Worm (Caenorhabditis elegans) whole organism, L1 larva: ENCODE data around the gene ZK896.4.

Experiments
- C04F5.9 ChIP-seq: sonication (generic microtip); optimal IDR thresholded peaks from 2 replicates; lab custom pipeline; 2016; ENCODE audit warnings: missing genetic modification characterization, missing compliant biosample characterization
- F16B12.6 ChIP-seq: fragments of 150-350 bp; optimal IDR thresholded peaks from 2 replicates; lab custom pipeline; 2014; ENCODE audit warnings: missing biosample characterization, missing genetic modification characterization
- blmp-1 ChIP-seq: fragments of 150-350 bp; optimal IDR thresholded peaks from 2 replicates; lab custom pipeline; 2014; ENCODE audit warnings: missing biosample characterization, missing genetic modification characterization
- ceh-90 ChIP-seq: sonication (generic microtip); optimal IDR thresholded peaks from 2 replicates; lab custom pipeline; 2016; ENCODE audit warnings: missing genetic modification characterization, missing compliant biosample characterization
- ces-1 ChIP-seq: fragments of 150-350 bp; optimal IDR thresholded peaks from 2 replicates; lab custom pipeline; 2014; ENCODE audit warnings: missing biosample characterization, missing genetic modification reagents, missing genetic modification characterization
- dpl-1 ChIP-seq, 3 experiments: fragments of 150-350 bp in 2 of 3; sonication (generic microtip) in 1 of 3; optimal IDR thresholded peaks; 2 replicates each; lab custom pipeline; 2014 to 2017; ENCODE audit warnings: missing biosample characterization in 3 of 3, missing genetic modification characterization in 3 of 3, missing genetic modification reagents in 3 of 3
- efl-3 ChIP-seq: fragments of 200-800 bp; sonication (Bioruptor generic); optimal IDR thresholded peaks from 2 replicates; lab custom pipeline; 2018; ENCODE audit warnings: mild to moderate bottlenecking, missing genetic modification characterization, missing compliant biosample characterization
- egl-13 ChIP-seq: sonication (generic microtip); optimal IDR thresholded peaks from 2 replicates; lab custom pipeline; 2016; ENCODE audit warnings: missing genotype, missing genetic modification reagents, missing genetic modification characterization, missing compliant biosample characterization
- egl-27 ChIP-seq, 2 experiments: fragments of 150-350 bp in 1 of 2; sonication (generic microtip); optimal IDR thresholded peaks; 3 replicates each; lab custom pipeline; 2017 to 2018; ENCODE audit warnings: missing biosample characterization in 2 of 2, missing genetic modification characterization in 2 of 2, missing genetic modification reagents in 2 of 2
- elt-2 ChIP-seq: sonication (generic microtip); optimal IDR thresholded peaks from 2 replicates; lab custom pipeline; 2016; ENCODE audit warnings: missing genetic modification characterization, mild to moderate bottlenecking, inconsistent platforms, missing compliant biosample characterization, missing genetic modification reagents
- elt-3 ChIP-seq, 6 experiments: fragments of 150-350 bp in 1 of 6; sonication (generic microtip); optimal IDR thresholded peaks; 2 replicates each; lab custom pipeline; 2017 to 2018; ENCODE audit warnings: missing biosample characterization in 6 of 6, missing genetic modification characterization in 6 of 6, inconsistent platforms in 1 of 6
- fkh-4 ChIP-seq: sonication (generic microtip); optimal IDR thresholded peaks from 2 replicates; lab custom pipeline; 2016; ENCODE audit warnings: missing compliant biosample characterization, missing genetic modification characterization, borderline replicate concordance
- fkh-8 ChIP-seq: sonication (generic microtip); optimal IDR thresholded peaks from 2 replicates; lab custom pipeline; 2016; ENCODE audit warnings: mild to moderate bottlenecking, missing genetic modification characterization, missing compliant biosample characterization
- fos-1 ChIP-seq: fragments of 150-350 bp; optimal IDR thresholded peaks from 2 replicates; lab custom pipeline; 2014; ENCODE audit warnings: missing biosample characterization, missing genetic modification characterization
- grh-1 ChIP-seq: fragments of 200-800 bp; sonication (Bioruptor generic); IDR thresholded peaks from 2 replicates; pipeline ENCODE4 v1.3.6; 2022; ENCODE audit warnings: missing genetic modification reagents, missing genetic modification characterization, missing compliant biosample characterization
- hlh-4 ChIP-seq: sonication (generic microtip); optimal IDR thresholded peaks from 2 replicates; lab custom pipeline; 2016; ENCODE audit warnings: mild to moderate bottlenecking, missing genetic modification characterization, missing compliant biosample characterization
- hpl-2 ChIP-seq: fragments of 150-350 bp; optimal IDR thresholded peaks from 2 replicates; lab custom pipeline; 2014; ENCODE audit warnings: missing biosample characterization, missing genetic modification reagents, missing genetic modification characterization
- irx-1 ChIP-seq: sonication (generic microtip); optimal IDR thresholded peaks from 2 replicates; lab custom pipeline; 2016; ENCODE audit warnings: missing genetic modification characterization, missing compliant biosample characterization
- jun-1 ChIP-seq: fragments of 150-350 bp; optimal IDR thresholded peaks from 2 replicates; lab custom pipeline; 2014; ENCODE audit warnings: missing biosample characterization, missing genetic modification reagents, missing genetic modification characterization
- lin-35 ChIP-seq, 2 experiments: fragments of 150-350 bp; optimal IDR thresholded peaks; 2 replicates each; lab custom pipeline; 2014; ENCODE audit warnings: missing biosample characterization in 2 of 2, missing genetic modification characterization in 2 of 2, missing genetic modification reagents in 2 of 2
- lin-39 ChIP-seq: fragments of 150-350 bp; optimal IDR thresholded peaks from 2 replicates; lab custom pipeline; 2014; ENCODE audit warnings: missing biosample characterization, missing genetic modification reagents, missing genetic modification characterization
- mab-9 ChIP-seq: fragments of 200-800 bp; sonication (Bioruptor generic); IDR thresholded peaks from 2 replicates; pipeline ENCODE4 v1.3.6; 2022; ENCODE audit warnings: missing genetic modification reagents, missing genetic modification characterization, missing compliant biosample characterization
- nhr-12 ChIP-seq: sonication (generic microtip); optimal IDR thresholded peaks from 2 replicates; lab custom pipeline; 2017; ENCODE audit warnings: missing biosample characterization, missing genetic modification characterization
- nhr-20 ChIP-seq: sonication (generic microtip); optimal IDR thresholded peaks from 2 replicates; lab custom pipeline; 2016; ENCODE audit warnings: mild to moderate bottlenecking, missing genetic modification characterization, missing compliant biosample characterization
- nhr-28 ChIP-seq: fragments of 150-350 bp; optimal IDR thresholded peaks from 2 replicates; lab custom pipeline; 2014; ENCODE audit warnings: missing biosample characterization, missing genetic modification characterization
- nhr-47 ChIP-seq: sonication (generic microtip); optimal IDR thresholded peaks from 2 replicates; lab custom pipeline; 2016; ENCODE audit warnings: mild to moderate bottlenecking, missing genetic modification characterization, moderate library complexity, missing compliant biosample characterization
- nhr-71 ChIP-seq: sonication (generic microtip); optimal IDR thresholded peaks from 2 replicates; lab custom pipeline; 2016; ENCODE audit warnings: mild to moderate bottlenecking, missing genetic modification characterization, moderate library complexity, missing compliant biosample characterization
- nhr-76 ChIP-seq: sonication (generic microtip); optimal IDR thresholded peaks from 2 replicates; lab custom pipeline; 2017; ENCODE audit warnings: missing biosample characterization, missing genetic modification characterization
- nhr-85 ChIP-seq: sonication (generic microtip); peaks from one replicate; lab custom pipeline; 2016; ENCODE audit warnings: missing genetic modification characterization, inconsistent platforms, missing compliant biosample characterization
- nhr-90 ChIP-seq: sonication (generic microtip); optimal IDR thresholded peaks from 2 replicates; lab custom pipeline; 2016; ENCODE audit warnings: mild to moderate bottlenecking, missing genetic modification characterization, missing compliant biosample characterization; ENCODE audit not compliant: poor library complexity
- snu-23 ChIP-seq: sonication (generic microtip); optimal IDR thresholded peaks from 2 replicates; lab custom pipeline; 2016; ENCODE audit warnings: missing genetic modification characterization, missing compliant biosample characterization
- sox-4 ChIP-seq: sonication (generic microtip); optimal IDR thresholded peaks from 2 replicates; lab custom pipeline; 2016; ENCODE audit warnings: missing genetic modification characterization, missing compliant biosample characterization
- sptf-1 ChIP-seq: fragments of 150-350 bp; optimal IDR thresholded peaks from 2 replicates; lab custom pipeline; 2014; ENCODE audit warnings: missing biosample characterization, missing genetic modification characterization
- sup-37 ChIP-seq: fragments of 200-800 bp; sonication (Bioruptor generic); optimal IDR thresholded peaks from 2 replicates; lab custom pipeline; 2018; ENCODE audit warnings: mild to moderate bottlenecking, missing genetic modification characterization, missing compliant biosample characterization
- unc-30 ChIP-seq: sonication (generic microtip); optimal IDR thresholded peaks from 2 replicates; lab custom pipeline; 2017; ENCODE audit warnings: missing biosample characterization, missing genetic modification characterization
- unc-62 ChIP-seq: fragments of 150-350 bp; optimal IDR thresholded peaks from 2 replicates; lab custom pipeline; 2014; ENCODE audit warnings: missing biosample characterization, missing genetic modification reagents, missing genetic modification characterization
- unc-86 ChIP-seq: sonication (generic microtip); optimal IDR thresholded peaks from 2 replicates; lab custom pipeline; 2016; ENCODE audit warnings: missing genetic modification characterization, missing compliant biosample characterization
- ztf-4 ChIP-seq: fragments of 150-350 bp; optimal IDR thresholded peaks from 2 replicates; lab custom pipeline; 2014; ENCODE audit warnings: missing biosample characterization, missing genetic modification characterization

ZK896.4 gene

DNA sequence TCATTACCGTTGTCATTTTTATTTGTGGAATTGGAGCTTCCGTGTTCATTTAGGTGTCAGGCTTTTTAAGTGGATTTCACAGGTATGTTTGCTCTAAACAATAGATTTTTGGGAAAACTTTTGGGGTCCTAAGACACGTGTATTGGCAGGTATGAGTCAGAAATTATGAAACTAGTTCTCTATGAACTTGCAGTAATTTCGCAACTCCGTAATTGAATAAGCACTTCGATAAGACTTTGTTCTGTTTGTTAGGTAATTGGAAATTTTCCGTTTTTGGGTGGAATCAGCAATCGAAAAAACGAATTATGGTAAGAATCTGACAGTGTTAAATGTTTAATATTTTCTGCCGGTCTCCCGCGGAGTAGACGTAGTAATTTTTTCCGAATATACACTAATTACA is 14.1 kb upstream of the ZK896.4 start:
- no peak for TF ChIP-seq lin-39 (tag; lab: Kevin White, UChicago)
- TF ChIP-seq ceh-90 (tag; lab: Kevin White, UChicago) = no peak
- TF ChIP-seq F16B12.6 (tag; lab: Kevin White, UChicago) = no peak
- TF ChIP-seq unc-30 (tag; lab: Kevin White, UChicago) = no peak
- no peak for TF ChIP-seq sox-4
- no peak for TF ChIP-seq mab-9 (GFP tag; lab: Robert Waterston, UW)
- no peak for TF ChIP-seq efl-3 (GFP tag; lab: Kevin White, UChicago)
- no peak for TF ChIP-seq egl-27 (tag; optimal IDR thresholded peaks at IDR 0.05; lab: Kevin White, UChicago)
- TF ChIP-seq hlh-4 = no peak
- TF ChIP-seq nhr-90 = no peak
- TF ChIP-seq blmp-1 (tag; lab: Kevin White, UChicago) = no peak
- no peak for TF ChIP-seq ztf-4
- no peak for TF ChIP-seq sptf-1 (tag; lab: Kevin White, UChicago)
- no peak for TF ChIP-seq snu-23
- no peak for TF ChIP-seq unc-62

DNA sequence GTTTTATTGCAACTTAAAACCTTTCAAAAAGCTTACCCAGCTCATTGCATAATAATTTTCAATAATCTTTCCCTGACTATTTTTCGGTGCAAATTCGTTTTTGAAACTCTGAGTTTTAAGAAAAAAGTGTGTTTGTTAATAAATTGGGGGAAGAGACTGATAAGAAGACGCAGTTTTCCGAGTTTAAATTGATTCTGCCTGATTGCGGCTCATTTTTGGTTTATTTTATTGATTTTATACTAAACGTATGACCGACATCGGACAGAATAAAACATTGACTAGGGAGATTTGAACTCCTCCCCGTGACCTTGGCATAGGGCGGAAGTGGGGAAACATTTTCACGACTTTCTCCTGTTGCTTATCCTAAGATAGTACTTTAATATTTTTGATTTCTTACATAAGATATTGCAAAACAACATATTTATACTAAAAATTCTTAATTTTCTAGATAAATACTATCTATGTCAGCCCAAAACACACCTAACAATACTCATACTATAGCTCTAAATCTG is 13.3 kb upstream of the ZK896.4 start, which contains the start of gene K08D8.7:
Gene K08D8.7 (plus strand): TSS at position 462 of the 512 bp plus-strand sequence.
- no peak for TF ChIP-seq jun-1 (tag; lab: Kevin White, UChicago)
- TF ChIP-seq nhr-12 (tag; lab: Kevin White, UChicago) = no peak
- no peak for TF ChIP-seq nhr-71 (tag; lab: Kevin White, UChicago)
- TF ChIP-seq ces-1 (GFP tag; lab: Kevin White, UChicago) = no peak
- no peak for TF ChIP-seq unc-30 (tag; lab: Kevin White, UChicago)
- peak; percentile 58 for TF ChIP-seq elt-2 (tag; lab: Kevin White, UChicago)
- no peak for TF ChIP-seq unc-86 (tag; lab: Kevin White, UChicago)
- no peak for TF ChIP-seq C04F5.9 (tag; lab: Kevin White, UChicago)
- no peak for TF ChIP-seq grh-1 (GFP tag; lab: Robert Waterston, UW)
- peak in 1 of 2 experiments; percentile 24 for TF ChIP-seq lin-35 (GFP tag; optimal IDR thresholded peaks at IDR 0.05; lab: Kevin White, UChicago)

DNA sequence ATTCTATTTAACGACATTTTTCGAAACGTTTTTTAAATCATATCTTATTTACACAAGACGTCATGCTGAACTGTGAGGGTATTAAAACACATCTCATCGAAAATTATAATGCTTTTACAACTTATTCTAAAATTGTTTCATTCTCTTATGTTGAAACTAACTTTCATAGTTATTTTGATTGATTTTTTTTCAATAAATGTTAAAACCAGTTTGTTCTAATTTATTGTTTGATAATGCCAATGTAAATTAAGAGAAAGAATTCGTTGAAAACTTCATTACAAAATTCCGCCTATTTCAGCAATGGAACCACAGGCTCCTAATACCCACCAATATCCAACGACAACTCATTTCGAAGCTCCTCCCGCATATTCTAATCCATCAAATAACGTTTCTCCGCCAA is 11.9 kb upstream of the ZK896.4 start, which contains the start of gene K08D8.11:
Gene K08D8.11 (plus strand): TSS at position 301 of the 400 bp plus-strand sequence.
- TF ChIP-seq fkh-4 (tag; lab: Kevin White, UChicago) = no peak
- no peak for TF ChIP-seq dpl-1 (GFP tag; optimal IDR thresholded peaks at IDR 0.05; lab: Kevin White, UChicago)
- TF ChIP-seq egl-13 = no peak
- TF ChIP-seq fkh-8 = no peak
- TF ChIP-seq fos-1 (tag; lab: Kevin White, UChicago) = no peak
- TF ChIP-seq elt-3 (tag; optimal IDR thresholded peaks at IDR 0.05; lab: Kevin White, UChicago) = no peak
- no peak for TF ChIP-seq grh-1 (GFP tag; lab: Robert Waterston, UW)
- TF ChIP-seq irx-1 (tag; lab: Kevin White, UChicago) = no peak
- no peak for TF ChIP-seq nhr-76

DNA sequence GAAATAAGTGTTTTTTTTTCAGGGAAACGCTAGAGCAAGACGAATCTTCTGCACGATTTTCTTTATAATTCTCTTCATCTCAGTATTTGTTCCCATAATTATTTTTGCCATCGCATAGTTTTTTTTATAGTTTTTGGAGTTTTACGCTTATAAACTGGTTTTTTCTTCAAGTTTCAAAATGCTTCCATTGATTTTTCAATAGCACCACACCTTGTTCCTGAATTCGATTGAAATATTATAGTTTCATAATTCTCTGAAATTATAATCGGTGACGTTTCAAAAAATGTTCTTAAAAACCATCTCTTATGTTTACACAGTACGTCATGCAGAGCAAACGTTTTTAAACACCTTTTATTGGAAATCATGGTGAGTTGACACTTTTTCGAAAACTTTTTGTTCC is 10.1 kb upstream of the ZK896.4 start, which contains the start of gene K08D8.12:
Gene K08D8.12 (plus strand): TSS at position 301 of the 400 bp plus-strand sequence.
- TF ChIP-seq sup-37 (GFP tag; lab: Kevin White, UChicago) = no peak
- peak; percentile 6 for TF ChIP-seq nhr-85

DNA sequence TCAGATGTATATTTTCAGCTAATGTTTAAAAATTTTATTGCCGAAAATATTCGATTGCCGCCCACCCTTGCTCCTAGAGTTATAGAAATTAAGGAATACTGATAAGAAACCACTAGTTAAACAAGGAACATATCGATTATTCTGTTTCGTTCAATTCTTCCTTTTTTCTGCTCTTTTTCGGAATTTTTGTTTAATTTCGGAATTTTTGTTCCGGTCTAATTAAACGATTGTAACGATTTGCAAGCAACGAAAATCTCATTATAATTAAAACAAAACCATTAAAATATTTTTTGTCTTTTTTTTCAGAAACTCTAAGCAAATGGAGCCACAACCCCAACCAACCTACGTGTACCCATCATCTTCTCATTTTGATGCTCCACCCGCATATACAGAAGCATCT is 9.1 kb upstream of the ZK896.4 start, which contains the start of gene K08D8.1:
Gene K08D8.1 (plus strand): TSS at position 301 of the 400 bp plus-strand sequence.
- TF ChIP-seq dpl-1 (GFP tag; optimal IDR thresholded peaks at IDR 0.05; lab: Kevin White, UChicago) (no peak), hpl-2 (GFP tag; lab: Kevin White, UChicago) (no peak), ztf-4 (no peak), nhr-20 (tag; lab: Kevin White, UChicago) (no peak), fos-1 (tag; lab: Kevin White, UChicago) (no peak), ces-1 (GFP tag; lab: Kevin White, UChicago) (no peak), egl-27 (tag; optimal IDR thresholded peaks at IDR 0.05; lab: Kevin White, UChicago) (no peak), blmp-1 (tag; lab: Kevin White, UChicago) (no peak), nhr-76 (no peak), efl-3 (GFP tag; lab: Kevin White, UChicago) (no peak), nhr-28 (tag; lab: Kevin White, UChicago) (no peak), nhr-47 (tag; lab: Kevin White, UChicago) (no peak)
